Worm (Caenorhabditis elegans) whole organism, L2 larva: Measurements from ENCODE around the gene K09A9.6.

Experiments
- elt-3 ChIP-seq: sonication (generic microtip); optimal IDR thresholded peaks from 2 replicates; lab custom pipeline; 2017; ENCODE audit warnings: missing biosample characterization, missing genetic modification characterization
- nhr-25 ChIP-seq: fragments of 150-350 bp; sonication (generic microtip); optimal IDR thresholded peaks from 3 replicates; lab custom pipeline; 2014; ENCODE audit warnings: missing biosample characterization, missing genetic modification characterization
- sma-3 ChIP-seq: sonication (generic microtip); optimal IDR thresholded peaks from 2 replicates; lab custom pipeline; 2016; ENCODE audit warnings: missing genetic modification reagents, missing genetic modification characterization, missing compliant biosample characterization
- zag-1 ChIP-seq: fragments of 150-350 bp; optimal IDR thresholded peaks from 2 replicates; lab custom pipeline; 2014; ENCODE audit warnings: missing biosample characterization, missing genetic modification characterization

DNA sequence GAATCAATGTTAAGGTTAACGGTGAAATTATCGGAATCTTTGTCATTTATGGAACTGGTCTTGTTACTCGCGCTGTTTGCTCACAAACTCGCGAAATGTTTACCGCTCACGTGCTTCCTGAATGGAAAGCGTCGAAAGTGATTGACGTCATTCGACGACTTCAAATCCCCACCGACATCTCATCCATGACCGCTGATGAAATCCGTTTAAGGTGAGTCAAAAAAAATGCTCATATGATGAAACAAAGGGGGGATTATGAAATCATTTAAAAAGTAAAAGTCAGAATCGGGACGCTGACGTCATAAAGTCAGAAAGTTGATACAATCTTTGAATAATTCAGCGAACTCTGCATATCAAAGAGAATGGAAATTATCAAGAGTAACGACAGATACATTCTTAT, 31.6 kb downstream of the K09A9.6 start:
- TF ChIP-seq zag-1 (tag; lab: Kevin White, UChicago): no peak
- TF ChIP-seq nhr-25 (tag; lab: Kevin White, UChicago): no peak
- no peak for TF ChIP-seq elt-3 (tag; lab: Kevin White, UChicago)
- no peak for TF ChIP-seq sma-3 (GFP tag; lab: Kevin White, UChicago)
